Fruit fly (Drosophila melanogaster) whole organism, embryonic: ENCODE measurements around the gene Tpst.

Experiments
- Adf1 ChIP-seq: fragments of 200-800 bp; sonication (Bioruptor generic); IDR thresholded peaks from 2 replicates; pipeline ENCODE4 v1.3.6; 2022; ENCODE audit warnings: missing biosample characterization, missing genetic modification characterization
- Bgb ChIP-seq: fragments of 200-800 bp; sonication (Bioruptor generic); IDR thresholded peaks from 2 replicates; pipeline ENCODE4 v1.3.6; 2022; ENCODE audit warnings: missing biosample characterization, missing genetic modification characterization; ENCODE audit not compliant: partially characterized antibody
- CG10565 ChIP-seq: fragments of 200-800 bp; sonication (Bioruptor generic); optimal IDR thresholded peaks from 3 replicates; lab custom pipeline; 2016; ENCODE audit warnings: missing biosample characterization, mild to moderate bottlenecking, missing genetic modification characterization
- CG10654 ChIP-seq: fragments of 200-800 bp; sonication (Bioruptor generic); optimal IDR thresholded peaks from 2 replicates; lab custom pipeline; 2016; ENCODE audit warnings: missing biosample characterization, missing genetic modification characterization
- CG11085 ChIP-seq: fragments of 200-800 bp; sonication (Bioruptor generic); IDR thresholded peaks from 2 replicates; pipeline ENCODE4 v1.3.6; 2022; ENCODE audit warnings: missing biosample characterization, missing genetic modification characterization
- CG12219 ChIP-seq: fragments of 200-800 bp; sonication (Bioruptor generic); optimal IDR thresholded peaks from 3 replicates; lab custom pipeline; 2018; ENCODE audit warnings: missing biosample characterization, mild to moderate bottlenecking, missing genetic modification characterization
- CG12744 ChIP-seq: fragments of 200-800 bp; sonication (Bioruptor generic); optimal IDR thresholded peaks from 2 replicates; lab custom pipeline; 2016; ENCODE audit warnings: missing biosample characterization, missing genetic modification characterization
- CG12942 ChIP-seq: fragments of 200-800 bp; sonication (Bioruptor generic); optimal IDR thresholded peaks from 3 replicates; lab custom pipeline; 2016; ENCODE audit warnings: missing biosample characterization, missing genetic modification characterization
- CG14014 ChIP-seq: fragments of 200-800 bp; sonication (Bioruptor generic); IDR thresholded peaks from 2 replicates; pipeline ENCODE4 v1.3.6; 2022; ENCODE audit warnings: missing biosample characterization, missing genetic modification characterization
- CG17568 ChIP-seq: fragments of 200-800 bp; sonication (Bioruptor generic); optimal IDR thresholded peaks from 2 replicates; lab custom pipeline; 2018; ENCODE audit warnings: missing biosample characterization, mild to moderate bottlenecking, missing genetic modification characterization, moderate library complexity
- CG2116 ChIP-seq: fragments of 200-800 bp; sonication (Bioruptor generic); optimal IDR thresholded peaks from 3 replicates; lab custom pipeline; 2018; ENCODE audit warnings: missing biosample characterization, mild to moderate bottlenecking, missing genetic modification characterization
- CG34422 ChIP-seq: fragments of 200-800 bp; sonication (Bioruptor generic); IDR thresholded peaks from 3 replicates; pipeline ENCODE4 v1.3.6; 2022; ENCODE audit warnings: missing biosample characterization, missing genetic modification characterization
- CG4707 ChIP-seq: fragments of 200-800 bp; sonication (Bioruptor generic); optimal IDR thresholded peaks from 2 replicates; lab custom pipeline; 2018; ENCODE audit warnings: missing biosample characterization, mild to moderate bottlenecking, missing genetic modification characterization, moderate library complexity
- CG6813 ChIP-seq: fragments of 200-800 bp; sonication (Bioruptor generic); optimal IDR thresholded peaks from 2 replicates; lab custom pipeline; 2017; ENCODE audit warnings: missing biosample characterization, missing genetic modification characterization, mild to moderate bottlenecking, moderate library complexity, missing genetic modification reagents
- CG6854 ChIP-seq: fragments of 200-800 bp; sonication (Bioruptor generic); optimal IDR thresholded peaks from 3 replicates; lab custom pipeline; 2017; ENCODE audit warnings: missing biosample characterization, mild to moderate bottlenecking, missing genetic modification characterization
- CG7987 ChIP-seq: fragments of 200-800 bp; sonication (Bioruptor generic); optimal IDR thresholded peaks from 2 replicates; lab custom pipeline; 2018; ENCODE audit warnings: missing biosample characterization, mild to moderate bottlenecking, missing genetic modification characterization, moderate library complexity
- CG8478 ChIP-seq: fragments of >200 bp; optimal IDR thresholded peaks from 2 replicates; lab custom pipeline; 2018
- CG8765 ChIP-seq: fragments of 200-800 bp; sonication (Bioruptor generic); IDR thresholded peaks from 2 replicates; pipeline ENCODE4 v1.3.6; 2022; ENCODE audit warnings: missing biosample characterization, missing genetic modification characterization
- Dad ChIP-seq: fragments of 200-800 bp; sonication (Bioruptor generic); optimal IDR thresholded peaks from 3 replicates; lab custom pipeline; 2016; ENCODE audit warnings: missing biosample characterization, missing genetic modification characterization
- Doc3 ChIP-seq: fragments of 200-800 bp; sonication (Bioruptor generic); IDR thresholded peaks from 3 replicates; pipeline ENCODE4 v1.3.6; 2022; ENCODE audit warnings: missing biosample characterization, missing genetic modification characterization; ENCODE audit not compliant: partially characterized antibody
- Drgx ChIP-seq: fragments of 200-800 bp; sonication (Bioruptor generic); IDR thresholded peaks from 2 replicates; pipeline ENCODE4 v1.3.6; 2022; ENCODE audit warnings: missing biosample characterization, missing genetic modification characterization
- Fer3 ChIP-seq: fragments of 200-800 bp; sonication (Bioruptor generic); optimal IDR thresholded peaks from 2 replicates; lab custom pipeline; 2018; ENCODE audit warnings: missing biosample characterization, mild to moderate bottlenecking, missing genetic modification characterization, moderate library complexity
- Hr39 ChIP-seq: fragments of >200 bp; optimal IDR thresholded peaks from 2 replicates; lab custom pipeline; 2017
- Hr51 ChIP-seq, 2 experiments: fragments of 200-800 bp; sonication (Bioruptor generic); optimal IDR thresholded peaks; 2 replicates in 1 of 2; 3 replicates in 1 of 2; lab custom pipeline; 2016 to 2018; ENCODE audit warnings: missing biosample characterization in 2 of 2, missing genetic modification characterization in 2 of 2, mild to moderate bottlenecking in 1 of 2, moderate library complexity in 1 of 2
- MESR4 ChIP-seq: fragments of 200-800 bp; sonication (Bioruptor generic); optimal IDR thresholded peaks from 2 replicates; lab custom pipeline; 2018; ENCODE audit warnings: missing biosample characterization, mild to moderate bottlenecking, missing genetic modification characterization, moderate library complexity
- NK7.1 ChIP-seq: fragments of 200-800 bp; sonication (Bioruptor generic); optimal IDR thresholded peaks from 3 replicates; lab custom pipeline; 2016; ENCODE audit warnings: missing biosample characterization, missing genetic modification characterization
- Nf-YC ChIP-seq: fragments of 200-800 bp; optimal IDR thresholded peaks from 3 replicates; lab custom pipeline; 2019; ENCODE audit warnings: missing biosample characterization, mild to moderate bottlenecking, missing genetic modification characterization, moderate library complexity
- Oli ChIP-seq: fragments of 200-800 bp; sonication (Bioruptor generic); optimal IDR thresholded peaks from 2 replicates; lab custom pipeline; 2018; ENCODE audit warnings: missing biosample characterization, mild to moderate bottlenecking, missing genetic modification characterization, moderate library complexity
- Scr ChIP-seq: fragments of 200-800 bp; sonication (Bioruptor generic); IDR thresholded peaks from 2 replicates; pipeline ENCODE4 v1.3.6; 2022; ENCODE audit warnings: missing biosample characterization, missing genetic modification characterization; ENCODE audit not compliant: partially characterized antibody
- Vsx1 ChIP-seq: fragments of 200-800 bp; sonication (Bioruptor generic); optimal IDR thresholded peaks from 2 replicates; lab custom pipeline; 2017; ENCODE audit warnings: missing biosample characterization, mild to moderate bottlenecking, missing genetic modification characterization, missing genetic modification reagents
- ap ChIP-seq: fragments of 200-800 bp; sonication (Bioruptor generic); IDR thresholded peaks from 2 replicates; pipeline ENCODE4 v1.3.6; 2022; ENCODE audit warnings: missing biosample characterization, missing genetic modification characterization
- bab2 ChIP-seq: fragments of 200-800 bp; sonication (Bioruptor generic); optimal IDR thresholded peaks from 2 replicates; lab custom pipeline; 2016; ENCODE audit warnings: missing biosample characterization, missing genetic modification characterization
- bowl ChIP-seq: fragments of 200-800 bp; sonication (Bioruptor generic); IDR thresholded peaks from 2 replicates; pipeline ENCODE4 v1.3.6; 2022; ENCODE audit warnings: missing biosample characterization, missing genetic modification characterization
- cas ChIP-seq: fragments of 200-800 bp; sonication (Bioruptor generic); IDR thresholded peaks from 2 replicates; pipeline ENCODE4 v1.3.6; 2022; ENCODE audit warnings: missing biosample characterization, missing genetic modification characterization
- chm ChIP-seq: fragments of 200-800 bp; sonication (Bioruptor generic); IDR thresholded peaks from 2 replicates; pipeline ENCODE4 v1.3.6; 2022; ENCODE audit warnings: missing biosample characterization, missing genetic modification characterization
- chn ChIP-seq: fragments of 200-800 bp; sonication (Bioruptor generic); optimal IDR thresholded peaks from 2 replicates; lab custom pipeline; 2016; ENCODE audit warnings: missing biosample characterization, missing genetic modification characterization
- dm ChIP-seq: fragments of 200-800 bp; sonication (Bioruptor generic); optimal IDR thresholded peaks from 3 replicates; lab custom pipeline; 2016; ENCODE audit warnings: missing biosample characterization, missing genetic modification characterization
- ewg ChIP-seq: fragments of 200-800 bp; sonication (Bioruptor generic); optimal IDR thresholded peaks from 3 replicates; lab custom pipeline; 2017; ENCODE audit warnings: mild to moderate bottlenecking, missing biosample characterization, missing genetic modification reagents, missing genetic modification characterization
- fd102C ChIP-seq: fragments of 200-800 bp; sonication (Bioruptor generic); optimal IDR thresholded peaks from 2 replicates; lab custom pipeline; 2018; ENCODE audit warnings: missing biosample characterization, mild to moderate bottlenecking, missing genetic modification characterization, moderate library complexity
- fru ChIP-seq: fragments of >200 bp; optimal IDR thresholded peaks from 2 replicates; lab custom pipeline; 2017
- jing ChIP-seq: fragments of 200-800 bp; sonication (Bioruptor generic); optimal IDR thresholded peaks from 2 replicates; lab custom pipeline; 2018; ENCODE audit warnings: missing biosample characterization, mild to moderate bottlenecking, missing genetic modification characterization
- odd ChIP-seq: fragments of 200-800 bp; sonication (Bioruptor generic); optimal IDR thresholded peaks from 2 replicates; lab custom pipeline; 2017; ENCODE audit warnings: missing biosample characterization, mild to moderate bottlenecking, missing genetic modification characterization
- pho ChIP-seq: fragments of 200-800 bp; sonication (Bioruptor generic); optimal IDR thresholded peaks from 2 replicates; lab custom pipeline; 2016; ENCODE audit warnings: missing biosample characterization, missing genetic modification characterization
- run ChIP-seq: fragments of 200-800 bp; sonication (Bioruptor generic); optimal IDR thresholded peaks from 3 replicates; lab custom pipeline; 2018; ENCODE audit warnings: missing biosample characterization, mild to moderate bottlenecking, missing genetic modification characterization
- ssp ChIP-seq: fragments of 200-800 bp; sonication (Bioruptor generic); IDR thresholded peaks from 2 replicates; pipeline ENCODE4 v1.3.6; 2022; ENCODE audit warnings: missing biosample characterization, missing genetic modification characterization
- tio ChIP-seq: fragments of 200-800 bp; sonication (Bioruptor generic); optimal IDR thresholded peaks from 2 replicates; lab custom pipeline; 2017; ENCODE audit warnings: missing biosample characterization, missing genetic modification characterization, inconsistent platforms
- trem ChIP-seq: fragments of 200-800 bp; optimal IDR thresholded peaks from 3 replicates; lab custom pipeline; 2019; ENCODE audit warnings: missing biosample characterization, mild to moderate bottlenecking, missing genetic modification characterization, moderate library complexity
- vfl ChIP-seq: fragments of 200-800 bp; sonication (Bioruptor generic); optimal IDR thresholded peaks from 2 replicates; lab custom pipeline; 2016; ENCODE audit warnings: missing biosample characterization, missing genetic modification characterization
- zf30C ChIP-seq: fragments of 200-800 bp; sonication (Bioruptor generic); optimal IDR thresholded peaks from 3 replicates; lab custom pipeline; 2018; ENCODE audit warnings: missing biosample characterization, mild to moderate bottlenecking, missing genetic modification characterization

The Tpst gene

DNA sequence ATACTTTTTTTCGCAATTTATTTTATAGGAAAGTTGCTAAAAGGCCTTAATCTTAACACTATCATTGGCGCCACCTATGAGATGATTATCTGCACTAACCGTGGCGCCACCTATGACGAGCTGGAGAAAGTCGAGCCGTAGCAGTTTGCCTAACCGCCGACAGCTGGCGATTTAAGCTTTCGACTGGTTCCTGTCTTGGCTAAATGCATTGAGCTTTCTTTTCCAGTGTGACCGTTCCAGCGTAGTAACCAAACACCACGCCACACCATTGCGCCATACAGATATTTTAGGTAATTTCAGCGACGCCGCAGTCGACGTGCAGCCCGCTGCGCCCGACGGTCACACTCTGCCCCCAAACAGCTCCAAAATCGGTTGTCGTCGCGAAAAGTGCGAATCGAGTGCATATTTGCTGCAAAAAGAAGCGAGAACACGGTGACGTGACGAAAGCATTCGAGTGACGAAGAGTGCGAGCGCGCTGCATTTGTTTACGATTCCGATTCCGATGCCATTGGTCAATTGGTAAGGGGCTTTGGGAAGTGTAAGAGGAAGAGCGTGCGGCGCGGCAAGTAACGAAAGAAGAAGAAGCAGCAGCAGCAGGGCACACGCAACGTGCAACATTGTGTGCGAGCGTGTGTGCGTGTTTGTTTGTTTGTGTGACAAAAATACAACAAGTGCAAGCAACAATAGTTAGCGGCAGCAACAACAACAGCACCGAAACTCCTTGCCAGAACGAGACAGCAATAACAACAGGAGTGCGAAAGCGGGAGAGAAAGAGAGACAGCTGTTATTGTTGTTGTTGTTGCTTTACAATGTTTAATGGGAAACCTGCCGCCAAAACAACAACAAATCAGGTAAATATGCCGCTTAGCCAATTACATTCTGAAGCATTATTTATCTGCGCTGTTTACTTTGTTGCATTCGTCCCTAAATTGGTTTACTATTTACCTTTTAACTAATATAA lies at the start of gene Tpst, which contains the start of gene CG46311 (continued):
- TF ChIP-seq CG8478 (lab: Kevin White, UChicago): no peak
- TF ChIP-seq odd: no peak
- 0 out of 2 replicates have a peak, but pooled peaks have one; percentile 11 for TF ChIP-seq cas (GFP tag; lab: Robert Waterston, UW)
- no peak for TF ChIP-seq CG12219
- peak; percentile 56; the same call in 1 of the 2 replicates for TF ChIP-seq chm (GFP tag; lab: Robert Waterston, UW)
- TF ChIP-seq NK7.1: peak; percentile 39
- TF ChIP-seq CG10565 (GFP tag; lab: Kevin White, UChicago): no peak
- TF ChIP-seq CG12744 (GFP tag; lab: Kevin White, UChicago): peak; percentile 43
- peak; percentile 39; the same call in 1 of the 2 replicates for TF ChIP-seq Scr (GFP tag; lab: Robert Waterston, UW)
- TF ChIP-seq MESR4: peak; percentile 84
- TF ChIP-seq CG14014 (GFP tag; lab: Robert Waterston, UW): peak; percentile 74
- TF ChIP-seq CG6854 (GFP tag; lab: Kevin White, UChicago): no peak
- no peak for TF ChIP-seq fd102C
- peak; percentile 51 for TF ChIP-seq Bgb (GFP tag; lab: Robert Waterston, UW)
- peak; percentile 65; the same call in 2 of the 3 replicates for TF ChIP-seq CG34422
- TF ChIP-seq CG17568 (GFP tag; lab: Kevin White, UChicago): no peak
- TF ChIP-seq ewg: peak; percentile 23
- TF ChIP-seq CG12942 (GFP tag; lab: Kevin White, UChicago): peak; percentile 57
- peak; percentile 33 for TF ChIP-seq Dad (GFP tag; lab: Kevin White, UChicago)
- TF ChIP-seq run (tag; lab: Kevin White, UChicago): no peak
- TF ChIP-seq vfl: no peak
- no peak for TF ChIP-seq Doc3 (GFP tag; lab: Robert Waterston, UW)
- TF ChIP-seq zf30C (GFP tag; lab: Kevin White, UChicago): no peak
- TF ChIP-seq bowl: no peak
- TF ChIP-seq CG2116 (GFP tag; lab: Kevin White, UChicago): peak; percentile 34
- peak; percentile 42 for TF ChIP-seq ssp (GFP tag; lab: Robert Waterston, UW)
- peak; percentile 33 for TF ChIP-seq pho (GFP tag; lab: Kevin White, UChicago)
- peak; percentile 27; the same call in 1 of the 2 replicates for TF ChIP-seq Drgx (GFP tag; lab: Robert Waterston, UW)
- no peak for TF ChIP-seq jing
- peak; percentile 43 for TF ChIP-seq trem (tag; lab: Kevin White, UChicago)
- peak; percentile 37 for TF ChIP-seq CG6813 (GFP tag; lab: Kevin White, UChicago)
- peak; percentile 5 to 35 for TF ChIP-seq Hr51 (GFP tag; optimal IDR thresholded peaks at IDR 0.05; lab: Kevin White, UChicago)
- peak; percentile 89 for TF ChIP-seq Adf1 (GFP tag; lab: Robert Waterston, UW)
- peak; percentile 21 for TF ChIP-seq tio (GFP tag; lab: Kevin White, UChicago)
- peak; percentile 72 for TF ChIP-seq bab2
- peak; percentile 63 for TF ChIP-seq dm (GFP tag; lab: Kevin White, UChicago)
- no peak for TF ChIP-seq Fer3 (tag; lab: Kevin White, UChicago)
- TF ChIP-seq CG8765: no peak
- TF ChIP-seq CG11085 (GFP tag; lab: Robert Waterston, UW): 0 out of 2 replicates have a peak, but pooled peaks have one; percentile 45
- peak; percentile 2 for TF ChIP-seq CG7987 (GFP tag; lab: Kevin White, UChicago)
- TF ChIP-seq chn (GFP tag; lab: Kevin White, UChicago): peak; percentile 36
- TF ChIP-seq Vsx1 (GFP tag; lab: Kevin White, UChicago): no peak
- TF ChIP-seq Hr39 (lab: Kevin White, UChicago): no peak
- 0 out of 2 replicates have a peak, but pooled peaks have one; percentile 20 for TF ChIP-seq ap (GFP tag; lab: Robert Waterston, UW)
- TF ChIP-seq CG4707: peak; percentile 27
- TF ChIP-seq Nf-YC (tag; lab: Kevin White, UChicago): peak; percentile 74
- no peak for TF ChIP-seq Oli (tag; lab: Kevin White, UChicago)
- peak; percentile 23 for TF ChIP-seq CG10654 (GFP tag; lab: Kevin White, UChicago)
- TF ChIP-seq fru (lab: Kevin White, UChicago): no peak
